Fruit fly (Drosophila melanogaster) whole organism, prepupa: Measurements from ENCODE around the gene PXo.

Experiments
- Blimp-1 ChIP-seq: fragments of 200-800 bp; sonication (Bioruptor generic); optimal IDR thresholded peaks from 3 replicates; lab custom pipeline; 2017; ENCODE audit warnings: missing biosample characterization, missing genetic modification characterization, mild to moderate bottlenecking, moderate library complexity, missing genetic modification reagents
- CG10669 ChIP-seq: fragments of 200-800 bp; sonication (Bioruptor generic); optimal IDR thresholded peaks from 3 replicates; lab custom pipeline; 2018; ENCODE audit warnings: missing biosample characterization, mild to moderate bottlenecking, missing genetic modification characterization, moderate library complexity
- CG11902 ChIP-seq: fragments of 200-800 bp; sonication (Bioruptor generic); optimal IDR thresholded peaks from 3 replicates; lab custom pipeline; 2016; ENCODE audit warnings: missing biosample characterization, missing genetic modification characterization
- CG15336 ChIP-seq: fragments of 200-800 bp; sonication (Bioruptor generic); IDR thresholded peaks from 2 replicates; pipeline ENCODE4 v1.3.6; 2022; ENCODE audit warnings: missing biosample characterization, missing genetic modification characterization
- CG1621 ChIP-seq: fragments of 200-800 bp; sonication (Bioruptor generic); optimal IDR thresholded peaks from 3 replicates; lab custom pipeline; 2018; ENCODE audit warnings: missing biosample characterization, mild to moderate bottlenecking, missing genetic modification characterization
- CG3032 ChIP-seq: fragments of 200-800 bp; optimal IDR thresholded peaks from 2 replicates; lab custom pipeline; 2019; ENCODE audit warnings: missing biosample characterization, mild to moderate bottlenecking, missing genetic modification characterization, moderate library complexity
- CG32006 ChIP-seq: fragments of 200-800 bp; sonication (Bioruptor generic); optimal IDR thresholded peaks from 3 replicates; lab custom pipeline; 2017; ENCODE audit warnings: missing biosample characterization, mild to moderate bottlenecking, missing genetic modification characterization
- CG3919 ChIP-seq: fragments of 200-800 bp; sonication (Bioruptor generic); optimal IDR thresholded peaks from 3 replicates; lab custom pipeline; 2016; ENCODE audit warnings: missing biosample characterization, missing genetic modification characterization
- CG4318 ChIP-seq: fragments of 200-800 bp; sonication (Bioruptor generic); optimal IDR thresholded peaks from 3 replicates; lab custom pipeline; 2017; ENCODE audit warnings: missing biosample characterization, mild to moderate bottlenecking, missing genetic modification characterization
- CG6163 ChIP-seq: fragments of 200-800 bp; sonication (Bioruptor generic); IDR thresholded peaks from 3 replicates; pipeline ENCODE4 v1.3.6; 2022; ENCODE audit warnings: missing biosample characterization, missing genetic modification characterization
- CG6792 ChIP-seq: fragments of 200-800 bp; sonication (Bioruptor generic); optimal IDR thresholded peaks from 3 replicates; lab custom pipeline; 2016; ENCODE audit warnings: missing biosample characterization, missing genetic modification characterization
- CG6854 ChIP-seq: fragments of 200-800 bp; sonication (Bioruptor generic); optimal IDR thresholded peaks from 2 replicates; lab custom pipeline; 2017; ENCODE audit warnings: missing biosample characterization, mild to moderate bottlenecking, missing genetic modification characterization
- CG7368 ChIP-seq: fragments of 200-800 bp; sonication (Bioruptor generic); optimal IDR thresholded peaks from 3 replicates; lab custom pipeline; 2016; ENCODE audit warnings: missing biosample characterization, missing genetic modification characterization
- CG8119 ChIP-seq: fragments of 200-800 bp; sonication (Bioruptor generic); IDR thresholded peaks from 3 replicates; pipeline ENCODE4 v1.3.6; 2022; ENCODE audit warnings: missing biosample characterization, missing genetic modification characterization
- CG9139 ChIP-seq: fragments of 200-800 bp; sonication (Bioruptor generic); optimal IDR thresholded peaks from 3 replicates; lab custom pipeline; 2017; ENCODE audit warnings: missing biosample characterization, mild to moderate bottlenecking, missing genetic modification characterization
- Eip75B ChIP-seq: fragments of 200-800 bp; sonication (Bioruptor generic); optimal IDR thresholded peaks from 3 replicates; lab custom pipeline; 2016; ENCODE audit warnings: missing biosample characterization, missing genetic modification characterization
- Eip78C ChIP-seq: fragments of 200-800 bp; sonication (Bioruptor generic); peaks from one replicate; lab custom pipeline; 2016; ENCODE audit warnings: missing biosample characterization, missing genetic modification characterization
- Eip93F ChIP-seq: fragments of 200-800 bp; sonication (Bioruptor generic); optimal IDR thresholded peaks from 2 replicates; lab custom pipeline; 2016; ENCODE audit warnings: missing biosample characterization, mild to moderate bottlenecking, missing genetic modification characterization
- Ets96B ChIP-seq: fragments of 200-800 bp; optimal IDR thresholded peaks from 2 replicates; lab custom pipeline; 2019; ENCODE audit warnings: missing biosample characterization, mild to moderate bottlenecking, missing genetic modification characterization, moderate library complexity
- Gug ChIP-seq: fragments of 200-800 bp; sonication (Bioruptor generic); IDR thresholded peaks from 2 replicates; pipeline ENCODE4 v1.3.6; 2022; ENCODE audit warnings: missing biosample characterization, missing genetic modification characterization
- Hr39 ChIP-seq: fragments of 200-800 bp; sonication (Bioruptor generic); optimal IDR thresholded peaks from 2 replicates; lab custom pipeline; 2016; ENCODE audit warnings: missing biosample characterization, missing genetic modification characterization
- Hr4 ChIP-seq: fragments of 200-800 bp; sonication (Bioruptor generic); optimal IDR thresholded peaks from 3 replicates; lab custom pipeline; 2016; ENCODE audit warnings: missing biosample characterization, missing genetic modification characterization
- Lpt ChIP-seq: fragments of 200-800 bp; sonication (Bioruptor generic); optimal IDR thresholded peaks from 3 replicates; lab custom pipeline; 2016; ENCODE audit warnings: missing biosample characterization, missing genetic modification characterization
- Met ChIP-seq: fragments of 200-800 bp; sonication (Bioruptor generic); optimal IDR thresholded peaks from 3 replicates; lab custom pipeline; 2016; ENCODE audit warnings: missing biosample characterization, missing genetic modification characterization
- Smox ChIP-seq: fragments of 200-800 bp; sonication (Bioruptor generic); optimal IDR thresholded peaks from 3 replicates; lab custom pipeline; 2016; ENCODE audit warnings: missing biosample characterization, missing genetic modification characterization
- Sox102F ChIP-seq: fragments of 200-800 bp; sonication (Bioruptor generic); optimal IDR thresholded peaks from 2 replicates; lab custom pipeline; 2016; ENCODE audit warnings: missing biosample characterization, mild to moderate bottlenecking, missing genetic modification characterization
- Sox14 ChIP-seq: fragments of 200-800 bp; sonication (Bioruptor generic); optimal IDR thresholded peaks from 3 replicates; lab custom pipeline; 2016; ENCODE audit warnings: missing biosample characterization, missing genetic modification characterization
- Sox15 ChIP-seq: fragments of 200-800 bp; sonication (Bioruptor generic); optimal IDR thresholded peaks from 3 replicates; lab custom pipeline; 2016; ENCODE audit warnings: missing biosample characterization, missing genetic modification characterization
- achi ChIP-seq: fragments of 200-800 bp; sonication (Bioruptor generic); optimal IDR thresholded peaks from 3 replicates; lab custom pipeline; 2016; ENCODE audit warnings: missing biosample characterization, missing genetic modification characterization
- acj6 ChIP-seq: fragments of 200-800 bp; sonication (Bioruptor generic); optimal IDR thresholded peaks from 3 replicates; lab custom pipeline; 2016; ENCODE audit warnings: missing biosample characterization, missing genetic modification characterization
- cyc ChIP-seq: fragments of 200-800 bp; sonication (Bioruptor generic); optimal IDR thresholded peaks from 3 replicates; lab custom pipeline; 2016; ENCODE audit warnings: missing biosample characterization, missing genetic modification characterization
- dsx ChIP-seq: fragments of 200-800 bp; optimal IDR thresholded peaks from 3 replicates; lab custom pipeline; 2019; ENCODE audit warnings: missing biosample characterization, mild to moderate bottlenecking, missing genetic modification characterization, moderate library complexity; ENCODE audit not compliant: poor library complexity, severe bottlenecking
- eg ChIP-seq: fragments of 200-800 bp; sonication (Bioruptor generic); IDR thresholded peaks from 3 replicates; pipeline ENCODE4 v1.3.6; 2022; ENCODE audit warnings: missing biosample characterization, missing genetic modification characterization
- esn ChIP-seq: fragments of 200-800 bp; sonication (Bioruptor generic); optimal IDR thresholded peaks from 2 replicates; lab custom pipeline; 2016; ENCODE audit warnings: missing biosample characterization, mild to moderate bottlenecking, missing genetic modification characterization, moderate library complexity
- fd59A ChIP-seq: fragments of 200-800 bp; sonication (Bioruptor generic); optimal IDR thresholded peaks from 2 replicates; lab custom pipeline; 2017; ENCODE audit warnings: missing biosample characterization, mild to moderate bottlenecking, missing genetic modification characterization, missing genetic modification reagents
- fd85E ChIP-seq: fragments of 200-800 bp; sonication (Bioruptor generic); optimal IDR thresholded peaks from 3 replicates; lab custom pipeline; 2016; ENCODE audit warnings: missing biosample characterization, missing genetic modification characterization
- fkh ChIP-seq: fragments of 200-800 bp; sonication (Bioruptor generic); optimal IDR thresholded peaks from 3 replicates; lab custom pipeline; 2017; ENCODE audit warnings: missing biosample characterization, mild to moderate bottlenecking, missing genetic modification characterization, moderate library complexity
- lz ChIP-seq: fragments of 200-800 bp; sonication (Bioruptor generic); optimal IDR thresholded peaks from 3 replicates; lab custom pipeline; 2016; ENCODE audit warnings: missing biosample characterization, missing genetic modification characterization
- net ChIP-seq: fragments of 200-800 bp; sonication (Bioruptor generic); optimal IDR thresholded peaks from 3 replicates; lab custom pipeline; 2016; ENCODE audit warnings: missing biosample characterization, missing genetic modification characterization
- pdm3 ChIP-seq: fragments of 200-800 bp; sonication (Bioruptor generic); optimal IDR thresholded peaks from 3 replicates; lab custom pipeline; 2016; ENCODE audit warnings: missing biosample characterization, missing genetic modification characterization
- salr ChIP-seq, 2 experiments: fragments of 200-800 bp; sonication (Bioruptor generic); optimal IDR thresholded peaks; 3 replicates each; lab custom pipeline; 2016 to 2018; ENCODE audit warnings: missing biosample characterization in 2 of 2, missing genetic modification characterization in 2 of 2, mild to moderate bottlenecking in 1 of 2
- ss ChIP-seq, 2 experiments: fragments of 200-800 bp; sonication (Bioruptor generic); optimal IDR thresholded peaks; 2 replicates in 1 of 2; 3 replicates in 1 of 2; lab custom pipeline; 2017 to 2018; ENCODE audit warnings: mild to moderate bottlenecking in 2 of 2, missing biosample characterization in 2 of 2, missing genetic modification characterization in 2 of 2, moderate library complexity in 1 of 2
- svp ChIP-seq: fragments of 200-800 bp; sonication (Bioruptor generic); peaks from one replicate; lab custom pipeline; 2016; ENCODE audit warnings: missing biosample characterization, missing genetic modification characterization
- topi ChIP-seq: fragments of 200-800 bp; sonication (Bioruptor generic); optimal IDR thresholded peaks from 3 replicates; lab custom pipeline; 2016; ENCODE audit warnings: missing biosample characterization, missing genetic modification characterization

PXo gene

dm6 chr3L:5952132-5952531 lies 31.0 kb upstream of the PXo start (continued):
- TF ChIP-seq ss (GFP tag; optimal IDR thresholded peaks at IDR 0.05; lab: Kevin White, UChicago): no peak
- peak; percentile 43; the same call in 1 of the 3 replicates for TF ChIP-seq eg
- peak; percentile 64 for TF ChIP-seq Ets96B
- peak in 1 of 2 experiments; percentile 62 for TF ChIP-seq salr (GFP tag; optimal IDR thresholded peaks at IDR 0.05; lab: Kevin White, UChicago)
- TF ChIP-seq esn (GFP tag; lab: Kevin White, UChicago): peak; percentile 40
- no peak for TF ChIP-seq CG1621 (tag; lab: Kevin White, UChicago)
- no peak for TF ChIP-seq Smox (GFP tag; lab: Kevin White, UChicago)
- peak; percentile 68; the same call in 2 of the 3 replicates for TF ChIP-seq CG8119 (GFP tag; lab: Robert Waterston, UW)
- TF ChIP-seq Hr39 (GFP tag; lab: Kevin White, UChicago): no peak
- TF ChIP-seq net: peak; percentile 15
- no peak for TF ChIP-seq CG9139
- no peak for TF ChIP-seq fd59A
- TF ChIP-seq svp (GFP tag; lab: Kevin White, UChicago): peak; percentile 42
- no peak for TF ChIP-seq Sox102F
- TF ChIP-seq pdm3 (GFP tag; lab: Kevin White, UChicago): peak; percentile 5
- no peak for TF ChIP-seq Gug (GFP tag; lab: Robert Waterston, UW)
- no peak for TF ChIP-seq CG4318
- peak; percentile 48 for TF ChIP-seq Hr4
- TF ChIP-seq, all 60 proteins: peak for 29

dm6 chr3L:5950467-5950866 lies 29.4 kb upstream of the PXo start, which contains the start of gene Egfrap:
Gene Egfrap, minus strand, starts transcription at chr3L:5950658.
- TF ChIP-seq CG11902 (no peak), dsx (GFP tag; lab: Kevin White, UChicago) (peak; percentile 38), esn (GFP tag; lab: Kevin White, UChicago) (peak; percentile 0), net (peak; percentile 12), CG32006 (no peak), CG15336 (peak; percentile 25; the same call in 1 of the 2 replicates), Lpt (GFP tag; lab: Kevin White, UChicago) (peak; percentile 71), CG6854 (GFP tag; lab: Kevin White, UChicago) (peak; percentile 48), Eip75B (GFP tag; lab: Kevin White, UChicago) (peak; percentile 1), Eip78C (GFP tag; lab: Kevin White, UChicago) (peak; percentile 70), acj6 (GFP tag; lab: Kevin White, UChicago) (no peak), CG6163 (GFP tag; lab: Robert Waterston, UW) (peak; percentile 52; the same call in 1 of the 3 replicates), CG10669 (GFP tag; lab: Kevin White, UChicago) (no peak), CG3919 (GFP tag; lab: Kevin White, UChicago) (peak; percentile 80), ss (GFP tag; optimal IDR thresholded peaks at IDR 0.05; lab: Kevin White, UChicago) (peak; percentile 7 to 25)

dm6 chr3L:5947110-5947731 lies 26.1 kb upstream of the PXo start:
- TF ChIP-seq Met (GFP tag; lab: Kevin White, UChicago) (peak; percentile 9), Eip78C (GFP tag; lab: Kevin White, UChicago) (peak; percentile 29), Sox15 (GFP tag; lab: Kevin White, UChicago) (no peak), fkh (GFP tag; lab: Kevin White, UChicago) (peak; percentile 59)
- TF ChIP-seq, all 60 proteins: peak for 3

- no peak for TF ChIP-seq Eip93F (GFP tag; lab: Kevin White, UChicago)
- peak; percentile 75 for TF ChIP-seq Eip78C (GFP tag; lab: Kevin White, UChicago)
- peak; percentile 28 for TF ChIP-seq topi (GFP tag; lab: Kevin White, UChicago)
- no peak for TF ChIP-seq CG6792 (GFP tag; lab: Kevin White, UChicago)
- peak; percentile 79; the same call in 2 of the 3 replicates for TF ChIP-seq CG6163 (GFP tag; lab: Robert Waterston, UW)
- no peak for TF ChIP-seq CG7368 (GFP tag; lab: Kevin White, UChicago)
- TF ChIP-seq fd59A: no peak
- peak; percentile 59; the same call in 2 of the 3 replicates for TF ChIP-seq CG8119 (GFP tag; lab: Robert Waterston, UW)
- no peak for TF ChIP-seq Sox102F
- peak; percentile 1 for TF ChIP-seq Sox14
- peak; percentile 74 for TF ChIP-seq CG15336
- TF ChIP-seq cyc (GFP tag; lab: Kevin White, UChicago): peak; percentile 20
- no peak for TF ChIP-seq pdm3 (GFP tag; lab: Kevin White, UChicago)
- no peak for TF ChIP-seq Lpt (GFP tag; lab: Kevin White, UChicago)
- TF ChIP-seq achi: peak; percentile 33
- TF ChIP-seq salr (GFP tag; optimal IDR thresholded peaks at IDR 0.05; lab: Kevin White, UChicago): no peak
- TF ChIP-seq lz (GFP tag; lab: Kevin White, UChicago): no peak
- TF ChIP-seq CG1621 (tag; lab: Kevin White, UChicago): no peak
- peak; percentile 57 for TF ChIP-seq CG3032 (tag; lab: Kevin White, UChicago)
- TF ChIP-seq CG6854 (GFP tag; lab: Kevin White, UChicago): no peak
- peak; percentile 56; the same call in 2 of the 3 replicates for TF ChIP-seq eg
- no peak for TF ChIP-seq Blimp-1 (GFP tag; lab: Kevin White, UChicago)
- no peak for TF ChIP-seq fd85E (GFP tag; lab: Kevin White, UChicago)
Observed at dm6 chr3L:5945571-5945970, 24.5 kb upstream of the PXo start.
